Worm (Caenorhabditis elegans) whole organism, midembryonic: Measurements from ENCODE around the gene F47B7.3.

Source experiments
- T22C8.4 ChIP-seq: fragments of 200-800 bp; sonication (Bioruptor generic); IDR thresholded peaks from 2 replicates; pipeline ENCODE4 v1.3.6; 2022; ENCODE audit warnings: missing genetic modification characterization, missing compliant biosample characterization
- cog-1 ChIP-seq: sonication (generic microtip); optimal IDR thresholded peaks from 2 replicates; lab custom pipeline; 2016; ENCODE audit warnings: missing genetic modification characterization, missing compliant biosample characterization
- flt-1 ChIP-seq: fragments of 200-800 bp; sonication (Bioruptor generic); IDR thresholded peaks from 2 replicates; pipeline ENCODE4 v1.3.6; 2022; ENCODE audit warnings: missing genetic modification characterization, missing compliant biosample characterization
- klf-2 ChIP-seq: fragments of 200-800 bp; sonication (Bioruptor generic); conservative IDR thresholded peaks from 2 replicates; pipeline ENCODE4 v1.3.6; 2022; ENCODE audit warnings: missing genetic modification reagents, missing genetic modification characterization, missing compliant biosample characterization
- med-1 ChIP-seq: sonication (generic microtip); optimal IDR thresholded peaks from 2 replicates; lab custom pipeline; 2017; ENCODE audit warnings: missing genetic modification characterization, mild to moderate bottlenecking, missing compliant biosample characterization, antibody characterized with exemption, missing genetic modification reagents; ENCODE audit not compliant: insufficient read depth
- ref-1 ChIP-seq: fragments of 200-800 bp; sonication (Bioruptor generic); conservative IDR thresholded peaks from 2 replicates; pipeline ENCODE4 v1.3.6; 2022; ENCODE audit warnings: missing genetic modification reagents, missing genetic modification characterization, missing compliant biosample characterization
- tab-1 ChIP-seq: fragments of 200-800 bp; sonication (Bioruptor generic); IDR thresholded peaks from 2 replicates; pipeline ENCODE4 v1.3.6; 2022; ENCODE audit warnings: missing genetic modification characterization, missing compliant biosample characterization
- ztf-23 ChIP-seq: fragments of 200-800 bp; sonication (Bioruptor generic); IDR thresholded peaks from 2 replicates; pipeline ENCODE4 v1.3.6; 2022; ENCODE audit warnings: missing genetic modification reagents, missing genetic modification characterization, missing compliant biosample characterization
- ztf-29 ChIP-seq: fragments of 200-800 bp; sonication (Bioruptor generic); IDR thresholded peaks from 2 replicates; pipeline ENCODE4 v1.3.6; 2022; ENCODE audit warnings: missing genetic modification reagents, missing genetic modification characterization, missing compliant biosample characterization

The F47B7.3 gene

DNA sequence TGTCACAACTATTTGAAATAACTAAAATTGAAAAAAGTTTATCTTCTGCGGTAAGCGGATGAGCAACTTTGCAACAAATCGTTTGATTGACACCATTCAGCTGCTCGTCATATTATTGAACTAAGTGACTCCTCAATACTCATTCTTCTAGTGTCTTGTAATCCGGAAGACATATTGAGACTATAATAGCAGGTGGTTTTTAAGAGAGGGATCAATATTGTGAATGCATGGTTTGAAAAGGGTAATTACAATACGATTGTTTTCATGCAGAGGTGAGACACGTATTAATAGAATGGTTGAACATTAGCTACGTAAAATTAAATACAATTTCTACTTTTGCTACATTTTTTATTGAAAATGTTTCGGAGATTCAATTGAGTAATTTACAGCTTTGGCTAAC lies 21.0 kb downstream of the F47B7.3 start:
- TF ChIP-seq cog-1 (tag; lab: Kevin White, UChicago) (no peak), ztf-29 (GFP tag; lab: Robert Waterston, UW) (no peak), flt-1 (GFP tag; lab: Robert Waterston, UW) (no peak), tab-1 (GFP tag; lab: Robert Waterston, UW) (no peak), ztf-23 (no peak), klf-2 (GFP tag; lab: Robert Waterston, UW) (no peak), ref-1 (GFP tag; lab: Robert Waterston, UW) (no peak), T22C8.4 (GFP tag; lab: Robert Waterston, UW) (no peak), med-1 (GFP tag; lab: Kevin White, UChicago) (no peak)

DNA sequence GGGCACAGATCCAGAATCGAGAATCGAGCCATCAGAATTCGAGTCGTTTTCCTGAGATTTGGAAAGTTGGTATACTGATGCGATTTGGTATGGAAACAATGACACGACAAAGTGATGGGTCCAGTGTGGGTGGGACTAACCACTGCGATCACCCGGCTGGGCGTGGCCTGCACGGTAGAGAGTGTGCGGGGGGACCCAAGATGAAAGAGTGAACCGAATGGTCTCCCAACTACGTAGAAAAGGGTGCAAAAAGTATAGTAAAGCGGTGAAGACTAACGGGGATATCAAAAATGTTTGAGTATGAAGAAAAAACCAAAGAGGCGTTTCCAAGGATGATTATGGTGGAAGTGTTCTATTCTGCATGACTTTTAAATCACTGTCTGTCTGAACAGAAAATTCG lies 22.0 kb downstream of the F47B7.3 start, which contains the start of gene fkh-2:
Gene fkh-2, minus strand, starts transcription at position 101 of the 400 bp plus-strand sequence.
- TF ChIP-seq tab-1 (GFP tag; lab: Robert Waterston, UW) (no peak), ztf-23 (no peak), ref-1 (GFP tag; lab: Robert Waterston, UW) (no peak), flt-1 (GFP tag; lab: Robert Waterston, UW) (no peak), klf-2 (GFP tag; lab: Robert Waterston, UW) (no peak), cog-1 (tag; lab: Kevin White, UChicago) (no peak), ztf-29 (GFP tag; lab: Robert Waterston, UW) (no peak), T22C8.4 (GFP tag; lab: Robert Waterston, UW) (no peak), med-1 (GFP tag; lab: Kevin White, UChicago) (no peak)

DNA sequence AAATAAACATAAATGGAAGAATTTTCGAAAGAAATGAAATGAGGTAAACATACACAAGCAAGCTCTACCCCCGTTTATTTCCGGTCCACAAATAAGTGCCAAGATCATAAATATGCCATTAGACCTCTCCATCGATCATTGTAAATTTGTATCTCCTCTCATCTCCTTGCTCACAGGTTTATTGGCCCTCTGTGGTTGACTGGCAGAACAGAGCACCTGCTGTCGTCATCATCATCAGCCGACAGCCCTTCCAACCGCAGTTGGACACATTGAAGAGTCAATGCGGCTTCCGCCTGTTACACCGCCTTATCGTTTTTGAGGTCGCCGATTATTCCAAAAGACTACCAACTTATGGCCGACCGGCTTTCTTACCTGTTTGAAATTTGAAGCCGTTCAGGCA lies 25.6 kb downstream of the F47B7.3 start:
- TF ChIP-seq T22C8.4 (GFP tag; lab: Robert Waterston, UW) (no peak), cog-1 (tag; lab: Kevin White, UChicago) (no peak), klf-2 (GFP tag; lab: Robert Waterston, UW) (no peak), ztf-29 (GFP tag; lab: Robert Waterston, UW) (no peak), ref-1 (GFP tag; lab: Robert Waterston, UW) (no peak), ztf-23 (no peak), med-1 (GFP tag; lab: Kevin White, UChicago) (no peak), tab-1 (GFP tag; lab: Robert Waterston, UW) (no peak), flt-1 (GFP tag; lab: Robert Waterston, UW) (no peak)

DNA sequence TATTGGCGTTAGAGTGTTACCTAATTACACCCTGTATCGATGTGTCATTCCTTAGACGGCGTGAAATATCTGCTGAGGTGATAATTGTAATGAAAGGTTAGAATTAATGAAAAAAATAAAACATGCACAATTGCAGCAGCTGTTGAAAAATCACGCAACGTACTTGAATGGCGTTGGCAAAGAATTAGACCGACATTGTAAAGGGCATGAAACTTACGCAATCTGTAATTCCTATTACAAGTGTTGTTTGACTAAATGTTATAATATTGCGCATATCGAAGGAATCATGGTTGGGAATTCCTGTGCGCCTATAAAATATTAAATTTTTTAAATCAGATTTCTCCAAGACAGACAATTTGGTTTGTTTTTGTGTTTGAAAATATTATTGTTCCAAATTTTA lies 30.5 kb downstream of the F47B7.3 start, which contains the start of gene tag-18:
Gene tag-18, minus strand, starts transcription at position 305 of the 400 bp plus-strand sequence.
- TF ChIP-seq ztf-23 (no peak), ref-1 (GFP tag; lab: Robert Waterston, UW) (no peak), med-1 (GFP tag; lab: Kevin White, UChicago) (no peak), klf-2 (GFP tag; lab: Robert Waterston, UW) (no peak), tab-1 (GFP tag; lab: Robert Waterston, UW) (no peak), T22C8.4 (GFP tag; lab: Robert Waterston, UW) (no peak), flt-1 (GFP tag; lab: Robert Waterston, UW) (no peak), ztf-29 (GFP tag; lab: Robert Waterston, UW) (no peak), cog-1 (tag; lab: Kevin White, UChicago) (no peak)

DNA sequence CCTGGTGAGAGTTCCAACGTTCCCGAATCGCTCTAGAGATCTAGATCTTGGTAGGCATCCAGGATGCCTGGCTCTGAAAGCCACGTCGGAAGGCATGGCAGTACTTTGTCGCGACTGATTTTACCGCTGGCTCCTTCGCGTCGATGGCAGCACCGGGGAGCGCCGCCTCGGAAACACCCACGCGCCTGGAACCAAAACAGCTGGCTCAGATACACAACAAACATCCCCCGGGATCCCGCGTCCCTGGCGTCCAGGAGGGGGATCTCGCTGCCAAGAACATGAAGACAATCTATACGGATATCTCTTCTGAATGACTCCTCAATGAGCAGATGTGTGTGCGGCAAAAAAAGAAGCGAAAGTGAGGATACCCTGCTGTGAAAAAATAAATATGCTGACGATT lies 30.9 kb downstream of the F47B7.3 start:
- TF ChIP-seq flt-1 (GFP tag; lab: Robert Waterston, UW) (no peak), klf-2 (GFP tag; lab: Robert Waterston, UW) (no peak), ztf-23 (no peak), cog-1 (tag; lab: Kevin White, UChicago) (no peak), ref-1 (GFP tag; lab: Robert Waterston, UW) (no peak), med-1 (GFP tag; lab: Kevin White, UChicago) (no peak), tab-1 (GFP tag; lab: Robert Waterston, UW) (no peak), ztf-29 (GFP tag; lab: Robert Waterston, UW) (no peak), T22C8.4 (GFP tag; lab: Robert Waterston, UW) (no peak)

DNA sequence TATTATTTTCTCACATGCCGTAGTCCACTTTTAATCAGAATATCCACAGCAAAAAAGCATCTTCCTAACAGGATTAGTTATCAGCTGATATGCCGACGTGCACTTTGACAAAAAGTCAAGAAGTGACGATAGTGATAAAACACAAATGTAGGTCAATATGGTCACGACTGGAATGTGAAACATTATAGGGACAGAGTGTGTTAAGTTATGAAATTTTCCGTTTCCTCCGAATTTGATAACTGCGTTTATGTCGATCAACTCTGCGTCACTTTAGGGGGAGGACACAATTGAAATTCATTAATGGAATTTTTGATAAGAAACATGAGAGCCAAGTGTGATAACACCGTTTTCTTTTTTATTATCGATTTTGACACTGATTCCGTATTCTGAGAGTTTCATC lies 35.2 kb downstream of the F47B7.3 start, which contains the start of gene aex-4:
Gene aex-4, plus strand, starts transcription at position 312 of the 400 bp plus-strand sequence.
- TF ChIP-seq klf-2 (GFP tag; lab: Robert Waterston, UW) (no peak), tab-1 (GFP tag; lab: Robert Waterston, UW) (no peak), flt-1 (GFP tag; lab: Robert Waterston, UW) (no peak), cog-1 (tag; lab: Kevin White, UChicago) (no peak), ref-1 (GFP tag; lab: Robert Waterston, UW) (no peak), ztf-23 (no peak), med-1 (GFP tag; lab: Kevin White, UChicago) (no peak), T22C8.4 (GFP tag; lab: Robert Waterston, UW) (no peak), ztf-29 (GFP tag; lab: Robert Waterston, UW) (no peak)

DNA sequence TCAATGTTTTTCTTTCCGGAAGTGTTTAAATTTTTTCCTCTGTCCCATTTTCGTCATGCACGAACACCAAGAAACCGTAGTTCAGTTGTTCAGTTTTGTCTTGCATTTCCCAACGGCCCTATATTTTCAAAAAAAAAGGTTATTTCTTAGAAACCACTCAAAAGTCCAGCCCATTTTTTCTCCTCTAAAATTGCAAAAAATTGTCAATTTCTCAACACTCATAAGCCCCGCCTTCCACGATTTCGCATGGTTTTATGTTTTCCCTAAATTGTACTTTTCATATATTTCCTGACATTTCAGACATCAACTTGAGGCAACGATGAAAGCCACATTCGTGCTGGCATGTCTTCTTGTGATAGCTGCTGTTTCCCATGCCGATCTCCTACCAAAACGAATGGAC lies 36.9 kb downstream of the F47B7.3 start, which contains the start of gene nlp-1:
Gene nlp-1, plus strand, starts transcription at position 301 of the 400 bp plus-strand sequence.
- no peak for TF ChIP-seq ztf-23
- TF ChIP-seq cog-1 (tag; lab: Kevin White, UChicago), result no peak
- no peak for TF ChIP-seq ztf-29 (GFP tag; lab: Robert Waterston, UW)
- no peak for TF ChIP-seq flt-1 (GFP tag; lab: Robert Waterston, UW)
- no peak for TF ChIP-seq ref-1 (GFP tag; lab: Robert Waterston, UW)
- TF ChIP-seq tab-1 (GFP tag; lab: Robert Waterston, UW), result no peak
- no peak for TF ChIP-seq T22C8.4 (GFP tag; lab: Robert Waterston, UW)
- no peak for TF ChIP-seq med-1 (GFP tag; lab: Kevin White, UChicago)
- no peak for TF ChIP-seq klf-2 (GFP tag; lab: Robert Waterston, UW)

DNA sequence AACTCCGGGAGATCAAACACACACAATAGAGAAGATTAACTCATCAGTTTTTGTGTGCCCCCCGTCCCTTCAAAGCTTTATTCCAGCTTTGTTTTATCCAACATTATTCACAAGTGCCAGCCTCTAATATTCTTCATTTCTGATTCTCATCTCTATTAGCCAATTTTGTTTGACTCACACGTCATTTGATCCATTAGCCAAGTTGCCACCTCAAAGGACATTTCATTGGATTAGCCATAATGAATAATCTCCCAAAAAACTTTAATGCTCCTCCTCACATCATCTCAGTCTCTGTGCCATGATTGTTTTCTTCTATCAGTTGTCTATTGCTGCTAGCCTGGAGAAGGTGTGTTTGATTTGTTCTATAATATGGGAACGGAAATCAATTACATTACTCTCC lies 38.8 kb downstream of the F47B7.3 start:
- TF ChIP-seq tab-1 (GFP tag; lab: Robert Waterston, UW), result no peak
- no peak for TF ChIP-seq flt-1 (GFP tag; lab: Robert Waterston, UW)
- no peak for TF ChIP-seq klf-2 (GFP tag; lab: Robert Waterston, UW)
- TF ChIP-seq ztf-29 (GFP tag; lab: Robert Waterston, UW), result no peak
- TF ChIP-seq ref-1 (GFP tag; lab: Robert Waterston, UW), result no peak
- TF ChIP-seq T22C8.4 (GFP tag; lab: Robert Waterston, UW), result no peak
- TF ChIP-seq cog-1 (tag; lab: Kevin White, UChicago), result no peak
- no peak for TF ChIP-seq med-1 (GFP tag; lab: Kevin White, UChicago)
- no peak for TF ChIP-seq ztf-23
